Worm (Caenorhabditis elegans) whole organism, L3 larva: ENCODE measurements around the gene dct-15.
A peak's percentile ranks its signal among the peaks of the same experiment; 100 is the strongest.

Source experiments
- R02D3.7 ChIP-seq: fragments of 150-350 bp; optimal IDR thresholded peaks from 2 replicates; lab custom pipeline; 2014; ENCODE audit warnings: missing biosample characterization, missing genetic modification characterization
- ZK546.5 ChIP-seq: sonication (generic microtip); optimal IDR thresholded peaks from 2 replicates; lab custom pipeline; 2017; ENCODE audit warnings: missing biosample characterization, missing genetic modification characterization
- ama-1 ChIP-seq: fragments of 150-350 bp; optimal IDR thresholded peaks from 2 replicates; lab custom pipeline; 2018
- ceh-16 ChIP-seq: sonication (generic microtip); optimal IDR thresholded peaks from 2 replicates; lab custom pipeline; 2017; ENCODE audit warnings: missing biosample characterization, missing genetic modification characterization
- ceh-82 ChIP-seq: fragments of 150-350 bp; optimal IDR thresholded peaks from 2 replicates; lab custom pipeline; 2014; ENCODE audit warnings: missing biosample characterization, missing genetic modification characterization
- ceh-9 ChIP-seq: sonication (generic microtip); optimal IDR thresholded peaks from 2 replicates; lab custom pipeline; 2018; ENCODE audit warnings: missing biosample characterization, missing genetic modification characterization
- daf-12 ChIP-seq: fragments of 150-350 bp; optimal IDR thresholded peaks from 2 replicates; lab custom pipeline; 2014; ENCODE audit warnings: missing biosample characterization, missing genetic modification reagents, missing genetic modification characterization
- egl-27 ChIP-seq: sonication (generic microtip); optimal IDR thresholded peaks from 4 replicates; lab custom pipeline; 2017; ENCODE audit warnings: missing biosample characterization, missing genetic modification reagents, missing genetic modification characterization
- egl-5 ChIP-seq: fragments of 150-350 bp; optimal IDR thresholded peaks from 2 replicates; lab custom pipeline; 2017; ENCODE audit warnings: missing biosample characterization, missing genetic modification reagents, missing genetic modification characterization, inconsistent platforms
- elt-1 ChIP-seq: fragments of 150-350 bp; optimal IDR thresholded peaks from 2 replicates; lab custom pipeline; 2014; ENCODE audit warnings: missing biosample characterization, missing genetic modification characterization
- elt-2 ChIP-seq: sonication (generic microtip); optimal IDR thresholded peaks from 2 replicates; lab custom pipeline; 2016; ENCODE audit warnings: missing genetic modification reagents, mild to moderate bottlenecking, missing genetic modification characterization, missing compliant biosample characterization
- elt-3 ChIP-seq, 3 experiments: fragments of 150-350 bp in 1 of 3; sonication (generic microtip) in 2 of 3; optimal IDR thresholded peaks; 2 replicates in 2 of 3; 4 replicates in 1 of 3; lab custom pipeline; 2014 to 2017; ENCODE audit warnings: missing biosample characterization in 3 of 3, missing genetic modification characterization in 3 of 3
- eor-1 ChIP-seq, 2 experiments: fragments of 150-350 bp; optimal IDR thresholded peaks; 2 replicates each; lab custom pipeline; 2014 to 2018; ENCODE audit warnings: missing biosample characterization in 2 of 2, missing genetic modification characterization in 2 of 2
- fkh-10 ChIP-seq: sonication (generic microtip); optimal IDR thresholded peaks from 2 replicates; lab custom pipeline; 2017; ENCODE audit warnings: missing biosample characterization, missing genetic modification reagents, missing genetic modification characterization
- fkh-2 ChIP-seq: fragments of 150-350 bp; optimal IDR thresholded peaks from 2 replicates; lab custom pipeline; 2014; ENCODE audit warnings: missing biosample characterization, missing genetic modification reagents, missing genetic modification characterization
- fos-1 ChIP-seq: fragments of 150-350 bp; optimal IDR thresholded peaks from 2 replicates; lab custom pipeline; 2014; ENCODE audit warnings: missing biosample characterization, missing genetic modification characterization
- hmg-11 ChIP-seq: sonication (generic microtip); optimal IDR thresholded peaks from 2 replicates; lab custom pipeline; 2016; ENCODE audit warnings: missing genetic modification characterization, missing compliant biosample characterization
- jun-1 ChIP-seq: fragments of 150-350 bp; optimal IDR thresholded peaks from 2 replicates; lab custom pipeline; 2014; ENCODE audit warnings: missing biosample characterization, missing genetic modification reagents, missing genetic modification characterization
- lin-15B ChIP-seq: fragments of 150-350 bp; optimal IDR thresholded peaks from 2 replicates; lab custom pipeline; 2014; ENCODE audit warnings: missing biosample characterization, missing genetic modification characterization
- lin-39 ChIP-seq: fragments of 150-350 bp; optimal IDR thresholded peaks from 2 replicates; lab custom pipeline; 2018; ENCODE audit warnings: missing biosample characterization, missing genetic modification reagents, missing genetic modification characterization
- lsy-12 ChIP-seq: sonication (generic microtip); optimal IDR thresholded peaks from 2 replicates; lab custom pipeline; 2016; ENCODE audit warnings: mild to moderate bottlenecking, missing genetic modification characterization, missing compliant biosample characterization
- mdl-1 ChIP-seq: fragments of 150-350 bp; optimal IDR thresholded peaks from 2 replicates; lab custom pipeline; 2014; ENCODE audit warnings: missing biosample characterization, missing genetic modification characterization
- mml-1 ChIP-seq: fragments of 150-350 bp; sonication (generic microtip); optimal IDR thresholded peaks from 3 replicates; lab custom pipeline; 2014; ENCODE audit warnings: missing biosample characterization, missing genetic modification characterization
- nfya-1 ChIP-seq: sonication (generic microtip); optimal IDR thresholded peaks from 2 replicates; lab custom pipeline; 2017; ENCODE audit warnings: missing genetic modification characterization, mild to moderate bottlenecking, missing compliant biosample characterization, antibody characterized with exemption, moderate library complexity; ENCODE audit not compliant: insufficient read depth
- nhr-11 ChIP-seq: fragments of 150-350 bp; optimal IDR thresholded peaks from 2 replicates; lab custom pipeline; 2014; ENCODE audit warnings: missing biosample characterization, missing genetic modification characterization
- nhr-12 ChIP-seq: fragments of 150-350 bp; optimal IDR thresholded peaks from 2 replicates; lab custom pipeline; 2014; ENCODE audit warnings: missing biosample characterization, missing genetic modification characterization
- nhr-23 ChIP-seq: fragments of 150-350 bp; optimal IDR thresholded peaks from 2 replicates; lab custom pipeline; 2014; ENCODE audit warnings: missing biosample characterization, missing genetic modification reagents, missing genetic modification characterization
- nhr-237 ChIP-seq: fragments of 150-350 bp; optimal IDR thresholded peaks from 2 replicates; lab custom pipeline; 2014; ENCODE audit warnings: missing biosample characterization, missing genetic modification characterization
- nhr-25 ChIP-seq: sonication (generic microtip); optimal IDR thresholded peaks from 2 replicates; lab custom pipeline; 2017; ENCODE audit warnings: missing biosample characterization, missing genetic modification characterization
- nhr-28 ChIP-seq: fragments of 150-350 bp; optimal IDR thresholded peaks from 2 replicates; lab custom pipeline; 2014; ENCODE audit warnings: missing biosample characterization, missing genetic modification characterization
- nhr-43 ChIP-seq: sonication (generic microtip); optimal IDR thresholded peaks from 2 replicates; lab custom pipeline; 2016; ENCODE audit warnings: mild to moderate bottlenecking, missing genetic modification characterization, missing compliant biosample characterization; ENCODE audit not compliant: poor library complexity, severe bottlenecking
- nhr-67 ChIP-seq: fragments of 150-350 bp; optimal IDR thresholded peaks from 2 replicates; lab custom pipeline; 2014; ENCODE audit warnings: missing biosample characterization, missing genetic modification characterization
- nhr-76 ChIP-seq: fragments of 150-350 bp; sonication (generic microtip); optimal IDR thresholded peaks from 5 replicates; lab custom pipeline; 2014; ENCODE audit warnings: missing biosample characterization, missing genetic modification characterization
- nhr-77 ChIP-seq: fragments of 150-350 bp; optimal IDR thresholded peaks from 2 replicates; lab custom pipeline; 2014; ENCODE audit warnings: missing biosample characterization, missing genetic modification characterization
- pha-4 ChIP-seq: fragments of 150-350 bp; optimal IDR thresholded peaks from 2 replicates; lab custom pipeline; 2014; ENCODE audit warnings: missing biosample characterization, missing genetic modification reagents, missing genetic modification characterization
- pqm-1 ChIP-seq: fragments of 150-350 bp; optimal IDR thresholded peaks from 2 replicates; lab custom pipeline; 2017; ENCODE audit warnings: missing biosample characterization, missing genetic modification characterization, inconsistent platforms
- sea-2 ChIP-seq: fragments of 150-350 bp; sonication (generic microtip); optimal IDR thresholded peaks from 4 replicates; lab custom pipeline; 2014; ENCODE audit warnings: missing biosample characterization, missing genetic modification reagents, missing genetic modification characterization
- skn-1 ChIP-seq: fragments of 150-350 bp; optimal IDR thresholded peaks from 2 replicates; lab custom pipeline; 2014; ENCODE audit warnings: missing biosample characterization, missing genetic modification characterization
- snpc-4 ChIP-seq: fragments of 150-350 bp; optimal IDR thresholded peaks from 2 replicates; lab custom pipeline; 2014; ENCODE audit warnings: missing biosample characterization, missing genetic modification characterization
- tbx-2 ChIP-seq: sonication (generic microtip); optimal IDR thresholded peaks from 2 replicates; lab custom pipeline; 2016; ENCODE audit warnings: mild to moderate bottlenecking, missing genetic modification characterization, missing compliant biosample characterization
- unc-39 ChIP-seq: sonication (generic microtip); optimal IDR thresholded peaks from 4 replicates; lab custom pipeline; 2017; ENCODE audit warnings: missing biosample characterization, missing genetic modification characterization
- unc-62 ChIP-seq: fragments of 150-350 bp; sonication (generic microtip); optimal IDR thresholded peaks from 4 replicates; lab custom pipeline; 2014; ENCODE audit warnings: missing biosample characterization, missing genetic modification reagents, missing genetic modification characterization
- zag-1 ChIP-seq: fragments of 150-350 bp; optimal IDR thresholded peaks from 2 replicates; lab custom pipeline; 2014; ENCODE audit warnings: missing biosample characterization, missing genetic modification characterization
- ztf-11 ChIP-seq: fragments of 150-350 bp; optimal IDR thresholded peaks from 2 replicates; lab custom pipeline; 2014; ENCODE audit warnings: missing biosample characterization, missing genetic modification characterization
- ztf-4 ChIP-seq: fragments of 150-350 bp; optimal IDR thresholded peaks from 2 replicates; lab custom pipeline; 2014; ENCODE audit warnings: missing biosample characterization, missing genetic modification characterization

dct-15 gene

DNA sequence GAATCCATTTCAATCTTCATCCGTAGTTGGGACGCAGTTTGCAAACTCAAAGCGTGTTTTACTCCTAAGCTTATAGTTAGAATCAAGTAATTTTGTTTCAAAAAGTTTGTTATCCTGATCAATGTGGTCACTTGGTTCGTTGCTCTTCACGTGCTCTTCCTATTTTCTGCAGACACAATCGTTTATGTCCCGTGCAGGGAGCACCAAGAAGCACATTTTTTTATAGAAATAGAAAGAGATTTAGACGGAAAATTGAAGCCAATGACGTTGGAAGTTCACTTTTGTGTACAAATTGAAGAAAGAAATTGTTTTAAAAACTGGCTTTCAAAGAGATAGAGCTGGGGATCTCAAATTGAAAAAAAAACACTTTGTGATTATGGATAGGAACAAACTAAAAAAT lies 48.8 kb downstream of the dct-15 start:
- TF ChIP-seq nfya-1 (peak; percentile 20), pha-4 (tag; lab: Kevin White, UChicago) (peak; percentile 22), nhr-67 (tag; lab: Kevin White, UChicago) (no peak), lin-15B (tag; lab: Kevin White, UChicago) (no peak), hmg-11 (tag; lab: Kevin White, UChicago) (no peak), nhr-43 (tag; lab: Kevin White, UChicago) (no peak), unc-62 (GFP tag; lab: Kevin White, UChicago) (no peak), zag-1 (tag; lab: Kevin White, UChicago) (no peak), fos-1 (tag; lab: Kevin White, UChicago) (no peak), fkh-2 (tag; lab: Kevin White, UChicago) (no peak), fkh-10 (GFP tag; lab: Kevin White, UChicago) (no peak), ceh-16 (tag; lab: Kevin White, UChicago) (no peak)
- TF ChIP-seq, all 47 proteins: peak for 2

DNA sequence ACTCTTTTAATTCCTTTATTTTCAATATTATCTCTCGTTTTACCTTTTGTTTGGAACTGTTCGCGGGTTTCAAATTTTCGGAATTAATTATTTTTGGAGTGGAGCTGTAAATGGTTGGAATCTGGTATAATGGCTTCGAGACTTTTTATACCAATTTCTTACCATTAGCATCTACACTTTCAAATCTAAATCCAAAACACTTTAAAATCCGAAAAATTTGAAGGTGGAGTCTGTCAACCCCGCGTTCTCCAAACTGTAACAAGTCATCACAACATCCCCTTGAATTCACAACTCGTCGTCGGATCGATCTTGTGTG lies 53.1 kb downstream of the dct-15 start, which contains the start of gene nhr-97:
Gene nhr-97, plus strand, starts transcription at position 217 of the 316 bp plus-strand sequence.
- TF ChIP-seq nhr-11 (no peak), zag-1 (tag; lab: Kevin White, UChicago) (no peak), nhr-25 (tag; lab: Kevin White, UChicago) (no peak), jun-1 (tag; lab: Kevin White, UChicago) (no peak), nhr-77 (tag; lab: Kevin White, UChicago) (no peak), sea-2 (no peak), ama-1 (lab: Kevin White, UChicago) (no peak), nhr-23 (no peak), nhr-76 (no peak), unc-39 (tag; lab: Kevin White, UChicago) (no peak), ZK546.5 (tag; lab: Kevin White, UChicago) (no peak), nhr-67 (tag; lab: Kevin White, UChicago) (no peak), skn-1 (no peak), egl-5 (tag; lab: Kevin White, UChicago) (no peak), mdl-1 (tag; lab: Kevin White, UChicago) (no peak), nhr-12 (tag; lab: Kevin White, UChicago) (no peak), fkh-2 (tag; lab: Kevin White, UChicago) (no peak), nhr-28 (tag; lab: Kevin White, UChicago) (no peak), pqm-1 (no peak), ztf-4 (no peak)

DNA sequence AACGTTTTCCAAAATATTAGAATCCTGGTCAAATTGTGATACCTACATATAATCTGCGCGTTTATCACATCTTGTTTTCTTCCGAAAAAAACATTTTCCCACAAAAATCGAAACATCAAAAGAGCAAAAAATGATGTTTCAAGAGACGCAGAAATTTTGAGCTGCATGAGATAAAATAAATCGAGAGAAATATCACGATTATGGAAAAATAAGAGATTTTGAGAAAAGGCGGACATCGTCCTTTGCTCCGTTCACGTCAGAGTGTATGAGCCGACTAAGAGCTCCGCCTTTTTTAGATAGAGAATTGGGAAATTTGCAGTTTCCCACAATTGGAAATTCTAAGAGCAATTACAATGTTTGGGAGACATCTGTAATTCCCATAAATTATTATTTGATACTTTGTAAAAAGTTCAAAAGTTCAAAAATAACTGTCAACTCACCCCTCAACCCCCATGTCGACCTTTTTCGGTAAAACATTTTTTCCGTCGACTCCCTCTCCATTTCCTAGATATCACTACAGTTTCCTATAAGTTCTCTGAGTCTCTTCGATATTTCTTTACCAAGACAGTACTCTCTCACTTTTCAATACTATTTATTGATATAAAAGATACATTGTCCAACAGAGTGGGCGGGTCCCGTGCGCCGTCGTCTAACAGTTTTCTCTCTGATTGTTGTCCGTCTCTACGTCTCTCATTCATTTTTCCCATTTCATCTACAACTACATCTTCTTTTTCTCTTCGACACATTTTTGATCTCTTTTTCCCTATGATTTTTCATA lies 53.7 kb downstream of the dct-15 start:
- TF ChIP-seq ceh-82 (tag; lab: Kevin White, UChicago) (no peak), nhr-237 (tag; lab: Kevin White, UChicago) (no peak), unc-62 (GFP tag; lab: Kevin White, UChicago) (no peak), fkh-10 (GFP tag; lab: Kevin White, UChicago) (no peak), tbx-2 (tag; lab: Kevin White, UChicago) (no peak), egl-5 (tag; lab: Kevin White, UChicago) (no peak), mdl-1 (tag; lab: Kevin White, UChicago) (no peak), lin-15B (tag; lab: Kevin White, UChicago) (peak; percentile 0), nhr-43 (tag; lab: Kevin White, UChicago) (peak; percentile 43), mml-1 (tag; lab: Kevin White, UChicago) (no peak), pqm-1 (peak; percentile 25), ztf-11 (no peak), ZK546.5 (tag; lab: Kevin White, UChicago) (no peak), fos-1 (tag; lab: Kevin White, UChicago) (no peak), elt-1 (no peak), lin-39 (no peak), snpc-4 (tag; lab: Kevin White, UChicago) (no peak), unc-39 (tag; lab: Kevin White, UChicago) (no peak), ceh-9 (tag; lab: Kevin White, UChicago) (no peak), hmg-11 (tag; lab: Kevin White, UChicago) (no peak), nhr-12 (tag; lab: Kevin White, UChicago) (no peak), sea-2 (no peak), nhr-67 (tag; lab: Kevin White, UChicago) (no peak), skn-1 (no peak), R02D3.7 (tag; lab: Kevin White, UChicago) (no peak), jun-1 (tag; lab: Kevin White, UChicago) (peak; percentile 44), nhr-28 (tag; lab: Kevin White, UChicago) (no peak), ceh-16 (tag; lab: Kevin White, UChicago) (no peak), pha-4 (tag; lab: Kevin White, UChicago) (peak; percentile 71), nhr-11 (no peak), lsy-12 (tag; lab: Kevin White, UChicago) (no peak), zag-1 (tag; lab: Kevin White, UChicago) (no peak), fkh-2 (tag; lab: Kevin White, UChicago) (no peak), ztf-4 (no peak), elt-3 (tag; optimal IDR thresholded peaks at IDR 0.05; lab: Kevin White, UChicago) (no peak), eor-1 (tag; optimal IDR thresholded peaks at IDR 0.05; lab: Kevin White, UChicago) (no peak), ama-1 (lab: Kevin White, UChicago) (no peak), egl-27 (no peak), elt-2 (tag; lab: Kevin White, UChicago) (peak; percentile 65), daf-12 (no peak), nhr-23 (peak; percentile 82)
